Fruit fly (Drosophila melanogaster) S2 (cell line): Measurements from ENCODE around the gene CG42404.

Source experiments
- CG8478 ChIP-seq: fragments of >200 bp; optimal IDR thresholded peaks from 2 replicates; lab custom pipeline; 2018
- CTCF ChIP-seq, 2 experiments: fragments of >200 bp; optimal IDR thresholded peaks; 2 replicates each; lab custom pipeline; 2018

- TF ChIP-seq CG8478 (lab: Kevin White, UChicago) (no peak), CTCF (optimal IDR thresholded peaks at IDR 0.05; lab: Kevin White, UChicago) (no peak)
Measured at dm6 chr3R:15292241-15293004, 42.5 kb downstream of the CG42404 start.
